Worm (Caenorhabditis elegans) whole organism, young adult: ENCODE results near the gene atn-1.

Experiments
- B0261.1 ChIP-seq: sonication (generic microtip); optimal IDR thresholded peaks from 2 replicates; lab custom pipeline; 2016; ENCODE audit warnings: mild to moderate bottlenecking, missing genetic modification characterization, moderate library complexity, missing compliant biosample characterization
- B0336.3 ChIP-seq: fragments of 200-800 bp; sonication (Bioruptor generic); IDR thresholded peaks from 2 replicates; pipeline ENCODE4 v1.3.6; 2022; ENCODE audit warnings: missing genetic modification characterization, missing compliant biosample characterization
- F10E7.11 ChIP-seq: sonication (generic microtip); optimal IDR thresholded peaks from 2 replicates; lab custom pipeline; 2017; ENCODE audit warnings: mild to moderate bottlenecking, missing genetic modification characterization, moderate library complexity, missing compliant biosample characterization
- F22D6.2 ChIP-seq: sonication (generic microtip); optimal IDR thresholded peaks from 2 replicates; lab custom pipeline; 2016; ENCODE audit warnings: mild to moderate bottlenecking, missing genetic modification characterization, missing compliant biosample characterization
- F33H1.4 ChIP-seq: fragments of 200-800 bp; sonication (Bioruptor generic); IDR thresholded peaks from 2 replicates; pipeline ENCODE4 v1.3.6; 2022; ENCODE audit warnings: missing genetic modification reagents, missing genetic modification characterization, missing compliant biosample characterization
- F37B4.10 ChIP-seq: fragments of 200-800 bp; sonication (Bioruptor generic); IDR thresholded peaks from 2 replicates; pipeline ENCODE4 v1.3.6; 2022; ENCODE audit warnings: missing genetic modification characterization, missing compliant biosample characterization
- F52B5.7 ChIP-seq: sonication (generic microtip); optimal IDR thresholded peaks from 2 replicates; lab custom pipeline; 2016; ENCODE audit warnings: mild to moderate bottlenecking, missing genetic modification characterization, missing compliant biosample characterization
- T07F8.4 ChIP-seq: sonication (generic microtip); optimal IDR thresholded peaks from 2 replicates; lab custom pipeline; 2016; ENCODE audit warnings: mild to moderate bottlenecking, missing genetic modification characterization, moderate library complexity, missing compliant biosample characterization
- T26A5.8 ChIP-seq: sonication (generic microtip); optimal IDR thresholded peaks from 2 replicates; lab custom pipeline; 2016; ENCODE audit warnings: missing genetic modification characterization, missing compliant biosample characterization
- Y53G8AR.9 ChIP-seq: fragments of 200-800 bp; sonication (Bioruptor generic); conservative IDR thresholded peaks from 2 replicates; pipeline ENCODE4 v1.3.6; 2022; ENCODE audit warnings: missing genetic modification reagents, missing genetic modification characterization, missing compliant biosample characterization
- Y56A3A.18 ChIP-seq: fragments of 200-800 bp; sonication (Bioruptor generic); IDR thresholded peaks from 2 replicates; pipeline ENCODE4 v1.3.6; 2022; ENCODE audit warnings: missing genetic modification reagents, missing genetic modification characterization, missing compliant biosample characterization
- ZK185.1 ChIP-seq: sonication (generic microtip); optimal IDR thresholded peaks from 2 replicates; lab custom pipeline; 2016; ENCODE audit warnings: mild to moderate bottlenecking, missing genetic modification characterization, missing compliant biosample characterization; ENCODE audit not compliant: poor library complexity, severe bottlenecking
- atf-7 ChIP-seq: sonication (generic microtip); optimal IDR thresholded peaks from 2 replicates; lab custom pipeline; 2017; ENCODE audit warnings: mild to moderate bottlenecking, missing genetic modification characterization, missing compliant biosample characterization
- cebp-1 ChIP-seq, 2 experiments: fragments of 200-800 bp in 1 of 2; sonication (Bioruptor generic) in 1 of 2; sonication (generic microtip) in 1 of 2; IDR thresholded peaks in 1 of 2; optimal IDR thresholded peaks in 1 of 2; 2 replicates each; pipeline versions ENCODE4 v1.3.6 to Lab custom; 2017 to 2022; ENCODE audit warnings: missing compliant biosample characterization in 2 of 2, missing genetic modification characterization in 2 of 2, mild to moderate bottlenecking in 1 of 2, missing genetic modification reagents in 1 of 2, moderate library complexity in 1 of 2
- ceh-100 ChIP-seq: fragments of 200-800 bp; sonication (Bioruptor generic); IDR thresholded peaks from 2 replicates; pipeline ENCODE4 v1.3.6; 2022; ENCODE audit warnings: missing genetic modification reagents, missing genetic modification characterization, missing compliant biosample characterization
- ceh-27 ChIP-seq: fragments of 200-800 bp; sonication (Bioruptor generic); optimal IDR thresholded peaks from 2 replicates; lab custom pipeline; 2018; ENCODE audit warnings: mild to moderate bottlenecking, missing genetic modification characterization, moderate library complexity, missing compliant biosample characterization
- ceh-40 ChIP-seq: fragments of 200-800 bp; sonication (Bioruptor generic); IDR thresholded peaks from 2 replicates; pipeline ENCODE4 v1.3.6; 2022; ENCODE audit warnings: missing genetic modification characterization, missing compliant biosample characterization
- chd-7 ChIP-seq: sonication (generic microtip); optimal IDR thresholded peaks from 2 replicates; lab custom pipeline; 2016; ENCODE audit warnings: mild to moderate bottlenecking, missing genetic modification characterization, moderate library complexity, missing compliant biosample characterization
- egrh-3 ChIP-seq: fragments of 200-800 bp; sonication (Bioruptor generic); IDR thresholded peaks from 2 replicates; pipeline ENCODE4 v1.3.6; 2022; ENCODE audit warnings: missing genetic modification reagents, missing genetic modification characterization, missing compliant biosample characterization
- ekl-4 ChIP-seq: fragments of 200-800 bp; sonication (Bioruptor generic); IDR thresholded peaks from 2 replicates; pipeline ENCODE4 v1.3.6; 2022; ENCODE audit warnings: missing genetic modification reagents, missing genetic modification characterization, missing compliant biosample characterization
- him-1 ChIP-seq: sonication (generic microtip); optimal IDR thresholded peaks from 2 replicates; lab custom pipeline; 2016; ENCODE audit warnings: missing genotype, missing genetic modification reagents, missing genetic modification characterization, missing compliant biosample characterization
- hmg-20 ChIP-seq: fragments of 200-800 bp; sonication (Bioruptor generic); IDR thresholded peaks from 2 replicates; pipeline ENCODE4 v1.3.6; 2022; ENCODE audit warnings: missing genetic modification reagents, missing genetic modification characterization, missing compliant biosample characterization
- lin-35 ChIP-seq, 3 experiments: fragments of 150-350 bp in 2 of 3; sonication (generic microtip) in 1 of 3; optimal IDR thresholded peaks; 2 replicates each; lab custom pipeline; 2014 to 2018; ENCODE audit warnings: missing biosample characterization in 3 of 3, missing genetic modification characterization in 3 of 3, missing genetic modification reagents in 3 of 3
- lin-40 ChIP-seq: sonication (generic microtip); optimal IDR thresholded peaks from 2 replicates; lab custom pipeline; 2016; ENCODE audit warnings: missing genetic modification characterization, mild to moderate bottlenecking, missing compliant biosample characterization, missing genotype, missing genetic modification reagents
- lin-54 ChIP-seq: fragments of 200-800 bp; sonication (Bioruptor generic); optimal IDR thresholded peaks from 2 replicates; lab custom pipeline; 2018; ENCODE audit warnings: mild to moderate bottlenecking, missing genetic modification characterization, missing compliant biosample characterization
- lsy-27 ChIP-seq: sonication (generic microtip); optimal IDR thresholded peaks from 2 replicates; lab custom pipeline; 2017; ENCODE audit warnings: missing genetic modification characterization, mild to moderate bottlenecking, missing compliant biosample characterization, antibody characterized with exemption, missing genotype, borderline replicate concordance; ENCODE audit not compliant: insufficient read depth
- madf-10 ChIP-seq: sonication (generic microtip); optimal IDR thresholded peaks from 2 replicates; lab custom pipeline; 2016; ENCODE audit warnings: mild to moderate bottlenecking, missing genetic modification characterization, missing compliant biosample characterization
- madf-6 ChIP-seq: fragments of 200-800 bp; sonication (Bioruptor generic); IDR thresholded peaks from 2 replicates; pipeline ENCODE4 v1.3.6; 2022; ENCODE audit warnings: missing genetic modification reagents, missing genetic modification characterization, missing compliant biosample characterization
- mcd-1 ChIP-seq: fragments of 200-800 bp; sonication (Bioruptor generic); IDR thresholded peaks from 2 replicates; pipeline ENCODE4 v1.3.6; 2022; ENCODE audit warnings: missing genetic modification reagents, missing genetic modification characterization, missing compliant biosample characterization
- mxl-1 ChIP-seq: sonication (generic microtip); optimal IDR thresholded peaks from 2 replicates; lab custom pipeline; 2016; ENCODE audit warnings: missing genetic modification characterization, missing compliant biosample characterization
- nfya-2 ChIP-seq: fragments of 200-800 bp; sonication (Bioruptor generic); IDR thresholded peaks from 2 replicates; pipeline ENCODE4 v1.3.6; 2022; ENCODE audit warnings: missing genetic modification reagents, missing genetic modification characterization, missing compliant biosample characterization
- nhr-80 ChIP-seq: sonication (generic microtip); optimal IDR thresholded peaks from 2 replicates; lab custom pipeline; 2016; ENCODE audit warnings: missing genetic modification characterization, missing compliant biosample characterization
- pbrm-1 ChIP-seq: fragments of 200-800 bp; sonication (Bioruptor generic); IDR thresholded peaks from 2 replicates; pipeline ENCODE4 v1.3.6; 2022; ENCODE audit warnings: missing genetic modification reagents, missing genetic modification characterization, missing compliant biosample characterization
- rcor-1 ChIP-seq: fragments of 200-800 bp; sonication (Bioruptor generic); IDR thresholded peaks from 2 replicates; pipeline ENCODE4 v1.3.6; 2022; ENCODE audit warnings: missing genetic modification reagents, missing genetic modification characterization, missing compliant biosample characterization
- sea-2 ChIP-seq: fragments of 200-800 bp; sonication (Bioruptor generic); IDR thresholded peaks from 2 replicates; pipeline ENCODE4 v1.3.6; 2022; ENCODE audit warnings: missing genetic modification characterization, missing compliant biosample characterization
- snpc-1.1 ChIP-seq: sonication (generic microtip); optimal IDR thresholded peaks from 2 replicates; lab custom pipeline; 2017; ENCODE audit warnings: missing genetic modification characterization, mild to moderate bottlenecking, missing compliant biosample characterization, antibody characterized with exemption, moderate library complexity, missing genotype, missing genetic modification reagents; ENCODE audit not compliant: insufficient read depth
- snpc-1.3 ChIP-seq: sonication (generic microtip); optimal IDR thresholded peaks from 2 replicates; lab custom pipeline; 2017; ENCODE audit warnings: missing genetic modification characterization, mild to moderate bottlenecking, missing compliant biosample characterization, antibody characterized with exemption, moderate library complexity, missing genotype, missing genetic modification reagents; ENCODE audit not compliant: insufficient read depth
- snpc-4 ChIP-seq, 5 experiments: fragments of 150-350 bp in 1 of 5; sonication (generic microtip) in 4 of 5; optimal IDR thresholded peaks; 2 replicates each; lab custom pipeline; 2014 to 2018; ENCODE audit warnings: missing genetic modification characterization in 5 of 5, missing biosample characterization in 3 of 5, antibody characterized with exemption in 2 of 5, mild to moderate bottlenecking in 2 of 5, missing compliant biosample characterization in 2 of 5, missing genotype in 2 of 5, moderate library complexity in 2 of 5, missing genetic modification reagents in 1 of 5
- somi-1 ChIP-seq: fragments of 200-800 bp; sonication (Bioruptor generic); optimal IDR thresholded peaks from 2 replicates; lab custom pipeline; 2018; ENCODE audit warnings: mild to moderate bottlenecking, missing genetic modification characterization, missing compliant biosample characterization
- tbp1 ChIP-seq: fragments of 200-800 bp; sonication (Bioruptor generic); optimal IDR thresholded peaks from 2 replicates; lab custom pipeline; 2018; ENCODE audit warnings: mild to moderate bottlenecking, missing genetic modification characterization, missing compliant biosample characterization
- unc-130 ChIP-seq: sonication (generic microtip); optimal IDR thresholded peaks from 2 replicates; lab custom pipeline; 2016; ENCODE audit warnings: missing genetic modification reagents, missing genetic modification characterization, missing compliant biosample characterization
- zfh-2 ChIP-seq: fragments of 200-800 bp; sonication (Bioruptor generic); conservative IDR thresholded peaks from 2 replicates; pipeline ENCODE4 v1.3.6; 2022; ENCODE audit warnings: missing genetic modification reagents, missing genetic modification characterization, missing compliant biosample characterization
- ztf-22 ChIP-seq: fragments of 200-800 bp; sonication (Bioruptor generic); optimal IDR thresholded peaks from 2 replicates; lab custom pipeline; 2018; ENCODE audit warnings: mild to moderate bottlenecking, missing genetic modification characterization, moderate library complexity, missing compliant biosample characterization

Gene atn-1

ce11 chrV:12460583-12460982 is 17.6 kb upstream of the atn-1 start:
- TF ChIP-seq cebp-1 (GFP tag; IDR thresholded peaks at IDR 0.05; lab: Robert Waterston, UW) (no peak), cebp-1 (tag; optimal IDR thresholded peaks at IDR 0.05; lab: Kevin White, UChicago) (peak; percentile 76), lin-35 (GFP tag; optimal IDR thresholded peaks at IDR 0.05; lab: Kevin White, UChicago) (peak in 1 of 3 experiments; percentile 38), atf-7 (tag; lab: Kevin White, UChicago) (no peak)

ce11 chrV:12462908-12463307 is 15.3 kb upstream of the atn-1 start, which contains the start of gene egl-10:
Gene egl-10 (minus strand): TSS chrV:12463008.
- 0 out of 2 replicates have a peak, but pooled peaks have one; percentile 21 for TF ChIP-seq zfh-2 (GFP tag; lab: Robert Waterston, UW)
- no peak for TF ChIP-seq ceh-27
- TF ChIP-seq, all 124 proteins: peak for 1

ce11 chrV:12465399-12465798 is 12.8 kb upstream of the atn-1 start:
- TF ChIP-seq F37B4.10 (GFP tag; lab: Robert Waterston, UW) (no peak), F33H1.4 (GFP tag; lab: Robert Waterston, UW) (0 out of 2 replicates have a peak, but pooled peaks have one; percentile 19), nhr-80 (tag; lab: Kevin White, UChicago) (no peak), lin-54 (GFP tag; lab: Kevin White, UChicago) (no peak), lsy-27 (tag; lab: Kevin White, UChicago) (no peak), snpc-1.1 (tag; lab: Kevin White, UChicago) (no peak), mcd-1 (GFP tag; lab: Robert Waterston, UW) (peak; percentile 57), ceh-40 (GFP tag; lab: Robert Waterston, UW) (no peak), F10E7.11 (tag; lab: Kevin White, UChicago) (peak; percentile 15), lin-40 (tag; lab: Kevin White, UChicago) (peak; percentile 58), rcor-1 (GFP tag; lab: Robert Waterston, UW) (0 out of 2 replicates have a peak, but pooled peaks have one; percentile 32), madf-10 (tag; lab: Kevin White, UChicago) (peak; percentile 20), chd-7 (tag; lab: Kevin White, UChicago) (no peak), Y56A3A.18 (GFP tag; lab: Robert Waterston, UW) (0 out of 2 replicates have a peak, but pooled peaks have one; percentile 25), nfya-2 (GFP tag; lab: Robert Waterston, UW) (no peak), ztf-22 (GFP tag; lab: Kevin White, UChicago) (peak; percentile 0), B0261.1 (no peak), pbrm-1 (GFP tag; lab: Robert Waterston, UW) (no peak; the same call in 1 of the 2 replicates), snpc-1.3 (tag; lab: Kevin White, UChicago) (no peak), hmg-20 (GFP tag; lab: Robert Waterston, UW) (no peak), sea-2 (no peak), lin-35 (GFP tag; optimal IDR thresholded peaks at IDR 0.05; lab: Kevin White, UChicago) (peak in 2 of 3 experiments; percentile 13 to 62), ekl-4 (GFP tag; lab: Robert Waterston, UW) (no peak), snpc-4 (GFP tag; optimal IDR thresholded peaks at IDR 0.05; lab: Kevin White, UChicago) (no peak), snpc-4 (tag; optimal IDR thresholded peaks at IDR 0.05; lab: Kevin White, UChicago) (peak in 2 of 4 experiments; percentile 39 to 45), F22D6.2 (tag; lab: Kevin White, UChicago) (no peak), mxl-1 (tag; lab: Kevin White, UChicago) (no peak), ZK185.1 (tag; lab: Kevin White, UChicago) (peak; percentile 2), him-1 (no peak), egrh-3 (GFP tag; lab: Robert Waterston, UW) (peak; percentile 82), somi-1 (GFP tag; lab: Kevin White, UChicago) (peak; percentile 83), T07F8.4 (tag; lab: Kevin White, UChicago) (no peak), madf-6 (GFP tag; lab: Robert Waterston, UW) (peak; percentile 17; the same call in 1 of the 2 replicates), tbp1 (GFP tag; lab: Kevin White, UChicago) (peak; percentile 1), B0336.3 (0 out of 2 replicates have a peak, but pooled peaks have one; percentile 28), Y53G8AR.9 (GFP tag; lab: Robert Waterston, UW) (no peak), F52B5.7 (tag; lab: Kevin White, UChicago) (peak; percentile 31), unc-130 (GFP tag; lab: Kevin White, UChicago) (no peak), T26A5.8 (tag; lab: Kevin White, UChicago) (no peak), ceh-100 (GFP tag; lab: Robert Waterston, UW) (no peak)
